Fruit fly (Drosophila melanogaster) whole organism, adult: ENCODE measurements around the gene CG12725.

Source experiments
- CG11617 ChIP-seq: fragments of 200-800 bp; sonication (Bioruptor generic); optimal IDR thresholded peaks from 2 replicates; lab custom pipeline; 2017; ENCODE audit warnings: mild to moderate bottlenecking, missing biosample characterization, missing genetic modification reagents, missing genetic modification characterization
- CG1620 ChIP-seq: fragments of 200-800 bp; sonication (Bioruptor generic); optimal IDR thresholded peaks from 2 replicates; lab custom pipeline; 2016; ENCODE audit warnings: missing biosample characterization, missing genetic modification characterization
- CG33017 ChIP-seq: fragments of 200-800 bp; sonication (Bioruptor generic); optimal IDR thresholded peaks from 2 replicates; lab custom pipeline; 2018; ENCODE audit warnings: missing biosample characterization, mild to moderate bottlenecking, missing genetic modification characterization, moderate library complexity
- CG5204 ChIP-seq: fragments of 200-800 bp; sonication (Bioruptor generic); optimal IDR thresholded peaks from 2 replicates; lab custom pipeline; 2016; ENCODE audit warnings: missing biosample characterization, missing genetic modification characterization
- CG7045 ChIP-seq: fragments of 200-800 bp; sonication (Bioruptor generic); optimal IDR thresholded peaks from 2 replicates; lab custom pipeline; 2017; ENCODE audit warnings: missing biosample characterization, mild to moderate bottlenecking, missing genetic modification characterization
- CG7101 ChIP-seq: fragments of 200-800 bp; sonication (Bioruptor generic); optimal IDR thresholded peaks from 2 replicates; lab custom pipeline; 2018; ENCODE audit warnings: missing biosample characterization, mild to moderate bottlenecking, missing genetic modification characterization, moderate library complexity
- Hr96 ChIP-seq: fragments of 200-800 bp; sonication (Bioruptor generic); optimal IDR thresholded peaks from 2 replicates; lab custom pipeline; 2016; ENCODE audit warnings: missing biosample characterization, missing genetic modification characterization
- kay ChIP-seq: fragments of 200-800 bp; sonication (Bioruptor generic); peaks from one replicate; lab custom pipeline; 2016; ENCODE audit warnings: missing biosample characterization, missing genetic modification characterization, borderline replicate concordance

dm6 chrX:13370826-13371703, 31.6 kb downstream of the CG12725 start:
- TF ChIP-seq Hr96 (GFP tag; lab: Kevin White, UChicago) (no peak), CG1620 (GFP tag; lab: Kevin White, UChicago) (peak; percentile 21), CG5204 (GFP tag; lab: Kevin White, UChicago) (no peak), CG7045 (GFP tag; lab: Kevin White, UChicago) (no peak), kay (GFP tag; lab: Kevin White, UChicago) (peak; percentile 72), CG7101 (tag; lab: Kevin White, UChicago) (peak; percentile 32), CG33017 (tag; lab: Kevin White, UChicago) (no peak), CG11617 (GFP tag; lab: Kevin White, UChicago) (peak; percentile 35)
